Fruit fly (Drosophila melanogaster) whole organism, embryonic: Measurements from ENCODE around the gene CG45099.

Experiments
- Aef1 ChIP-seq: fragments of 200-800 bp; sonication (Bioruptor generic); IDR thresholded peaks from 3 replicates; pipeline ENCODE4 v1.3.6; 2022; ENCODE audit warnings: missing biosample characterization, missing genetic modification characterization
- Antp ChIP-seq: fragments of 200-800 bp; sonication (Bioruptor generic); optimal IDR thresholded peaks from 3 replicates; lab custom pipeline; 2016; ENCODE audit warnings: missing biosample characterization, missing genetic modification characterization
- B-H2 ChIP-seq: fragments of 200-800 bp; sonication (Bioruptor generic); optimal IDR thresholded peaks from 2 replicates; lab custom pipeline; 2018; ENCODE audit warnings: missing biosample characterization, mild to moderate bottlenecking, missing genetic modification characterization
- BEAF-32 ChIP-seq: fragments of 200-800 bp; sonication (Bioruptor generic); optimal IDR thresholded peaks from 3 replicates; lab custom pipeline; 2017; ENCODE audit warnings: missing biosample characterization, missing genetic modification characterization, mild to moderate bottlenecking, moderate library complexity, missing genetic modification reagents
- CG10147 ChIP-seq: fragments of 200-800 bp; sonication (Bioruptor generic); optimal IDR thresholded peaks from 2 replicates; lab custom pipeline; 2019; ENCODE audit warnings: missing biosample characterization, mild to moderate bottlenecking, missing genetic modification characterization, moderate library complexity
- CG1024 ChIP-seq: fragments of 200-800 bp; sonication (Bioruptor generic); IDR thresholded peaks from 2 replicates; pipeline ENCODE4 v1.3.6; 2022; ENCODE audit warnings: missing biosample characterization, missing genetic modification characterization
- CG10431 ChIP-seq: fragments of 200-800 bp; sonication (Bioruptor generic); optimal IDR thresholded peaks from 3 replicates; lab custom pipeline; 2018; ENCODE audit warnings: missing biosample characterization, mild to moderate bottlenecking, missing genetic modification characterization
- CG10979 ChIP-seq: fragments of 200-800 bp; sonication (Bioruptor generic); optimal IDR thresholded peaks from 2 replicates; lab custom pipeline; 2018; ENCODE audit warnings: missing biosample characterization, mild to moderate bottlenecking, missing genetic modification characterization, moderate library complexity
- CG11093 ChIP-seq: fragments of 200-800 bp; sonication (Bioruptor generic); IDR thresholded peaks from 3 replicates; pipeline ENCODE4 v1.3.6; 2022; ENCODE audit warnings: missing biosample characterization, missing genetic modification characterization
- CG12769 ChIP-seq: fragments of 200-800 bp; sonication (Bioruptor generic); optimal IDR thresholded peaks from 2 replicates; lab custom pipeline; 2019; ENCODE audit warnings: missing biosample characterization, mild to moderate bottlenecking, missing genetic modification characterization, moderate library complexity
- CG13287 ChIP-seq: fragments of 200-800 bp; sonication (Bioruptor generic); IDR thresholded peaks from 2 replicates; pipeline ENCODE4 v1.3.6; 2022; ENCODE audit warnings: missing biosample characterization, missing genetic modification characterization; ENCODE audit not compliant: partially characterized antibody
- CG15514 ChIP-seq: fragments of 200-800 bp; sonication (Bioruptor generic); optimal IDR thresholded peaks from 3 replicates; lab custom pipeline; 2017; ENCODE audit warnings: missing biosample characterization, missing genetic modification characterization, mild to moderate bottlenecking, moderate library complexity, missing genetic modification reagents
- CG17328 ChIP-seq: fragments of 200-800 bp; sonication (Bioruptor generic); IDR thresholded peaks from 2 replicates; pipeline ENCODE4 v1.3.6; 2022; ENCODE audit warnings: missing biosample characterization, missing genetic modification characterization
- CG17612 ChIP-seq: fragments of 200-800 bp; sonication (Bioruptor generic); IDR thresholded peaks from 2 replicates; pipeline ENCODE4 v1.3.6; 2022; ENCODE audit warnings: missing biosample characterization, missing genetic modification characterization
- CG17802 ChIP-seq: fragments of 200-800 bp; sonication (Bioruptor generic); optimal IDR thresholded peaks from 2 replicates; lab custom pipeline; 2018; ENCODE audit warnings: missing biosample characterization, mild to moderate bottlenecking, missing genetic modification characterization, moderate library complexity
- CG2712 ChIP-seq: fragments of 200-800 bp; optimal IDR thresholded peaks from 3 replicates; lab custom pipeline; 2019; ENCODE audit warnings: missing biosample characterization, mild to moderate bottlenecking, missing genetic modification characterization, moderate library complexity
- CG2875 ChIP-seq: fragments of 200-800 bp; sonication (Bioruptor generic); optimal IDR thresholded peaks from 2 replicates; lab custom pipeline; 2017; ENCODE audit warnings: missing biosample characterization, mild to moderate bottlenecking, missing genetic modification characterization, missing genetic modification reagents
- CG30403 ChIP-seq: fragments of 200-800 bp; sonication (Bioruptor generic); optimal IDR thresholded peaks from 3 replicates; lab custom pipeline; 2016; ENCODE audit warnings: missing biosample characterization, missing genetic modification characterization
- CG31441 ChIP-seq: fragments of 200-800 bp; sonication (Bioruptor generic); IDR thresholded peaks from 2 replicates; pipeline ENCODE4 v1.3.6; 2022; ENCODE audit warnings: missing biosample characterization, missing genetic modification characterization
- CG32767 ChIP-seq: fragments of 200-800 bp; sonication (Bioruptor generic); IDR thresholded peaks from 2 replicates; pipeline ENCODE4 v1.3.6; 2022; ENCODE audit warnings: missing biosample characterization, missing genetic modification characterization
- CG34224 ChIP-seq: fragments of 200-800 bp; sonication (Bioruptor generic); IDR thresholded peaks from 3 replicates; pipeline ENCODE4 v1.3.6; 2022; ENCODE audit warnings: missing biosample characterization, missing genetic modification characterization; ENCODE audit not compliant: partially characterized antibody
- CG6654 ChIP-seq: fragments of 200-800 bp; sonication (Bioruptor generic); optimal IDR thresholded peaks from 2 replicates; lab custom pipeline; 2017; ENCODE audit warnings: missing biosample characterization, mild to moderate bottlenecking, missing genetic modification characterization
- Dbx ChIP-seq: fragments of 200-800 bp; sonication (Bioruptor generic); IDR thresholded peaks from 3 replicates; pipeline ENCODE4 v1.3.6; 2022; ENCODE audit warnings: missing biosample characterization, missing genetic modification characterization
- Hmr ChIP-seq: fragments of 200-800 bp; sonication (Bioruptor generic); optimal IDR thresholded peaks from 3 replicates; lab custom pipeline; 2017; ENCODE audit warnings: mild to moderate bottlenecking, missing biosample characterization, missing genetic modification reagents, missing genetic modification characterization
- Nf-YB ChIP-seq: fragments of 200-800 bp; sonication (Bioruptor generic); optimal IDR thresholded peaks from 3 replicates; lab custom pipeline; 2019; ENCODE audit warnings: missing biosample characterization, mild to moderate bottlenecking, missing genetic modification characterization, moderate library complexity
- Oli ChIP-seq: fragments of 200-800 bp; sonication (Bioruptor generic); optimal IDR thresholded peaks from 2 replicates; lab custom pipeline; 2018; ENCODE audit warnings: missing biosample characterization, mild to moderate bottlenecking, missing genetic modification characterization, moderate library complexity
- Rfx ChIP-seq: fragments of 200-800 bp; sonication (Bioruptor generic); IDR thresholded peaks from 2 replicates; pipeline ENCODE4 v1.3.6; 2022; ENCODE audit warnings: missing biosample characterization, missing genetic modification characterization
- Taf1 ChIP-seq: fragments of 200-800 bp; sonication (Bioruptor generic); IDR thresholded peaks from 2 replicates; pipeline ENCODE4 v1.3.6; 2022; ENCODE audit warnings: missing biosample characterization, missing genetic modification characterization
- Xrp1 ChIP-seq: fragments of 200-800 bp; sonication (Bioruptor generic); IDR thresholded peaks from 2 replicates; pipeline ENCODE4 v1.3.6; 2022; ENCODE audit warnings: missing biosample characterization, missing genetic modification characterization
- YL-1 ChIP-seq: fragments of 200-800 bp; sonication (Bioruptor generic); optimal IDR thresholded peaks from 3 replicates; lab custom pipeline; 2017; ENCODE audit warnings: missing biosample characterization, mild to moderate bottlenecking, missing genetic modification characterization
- ab ChIP-seq: fragments of 200-800 bp; sonication (Bioruptor generic); optimal IDR thresholded peaks from 2 replicates; lab custom pipeline; 2016; ENCODE audit warnings: missing biosample characterization, missing genetic modification characterization
- chinmo ChIP-seq: fragments of 200-800 bp; sonication (Bioruptor generic); IDR thresholded peaks from 4 replicates; pipeline ENCODE4 v1.3.6; 2022; ENCODE audit warnings: missing biosample characterization, missing genetic modification characterization; ENCODE audit not compliant: partially characterized antibody
- dysf ChIP-seq: fragments of 200-800 bp; sonication (Bioruptor generic); IDR thresholded peaks from 3 replicates; pipeline ENCODE4 v1.3.6; 2022; ENCODE audit warnings: missing biosample characterization, missing genetic modification characterization
- ems ChIP-seq: fragments of 200-800 bp; sonication (Bioruptor generic); optimal IDR thresholded peaks from 3 replicates; lab custom pipeline; 2016; ENCODE audit warnings: missing biosample characterization, missing genetic modification characterization
- esg ChIP-seq: fragments of 200-800 bp; sonication (Bioruptor generic); conservative IDR thresholded peaks from 2 replicates; pipeline ENCODE4 v1.3.6; 2022; ENCODE audit warnings: missing biosample characterization, missing genetic modification characterization
- eve ChIP-seq, 2 experiments: fragments of >200 bp; optimal IDR thresholded peaks; 2 replicates each; lab custom pipeline; 2017; ENCODE audit warnings: missing biosample characterization in 2 of 2, missing genetic modification characterization in 2 of 2
- hb ChIP-seq: fragments of 200-800 bp; sonication (Bioruptor generic); IDR thresholded peaks from 3 replicates; pipeline ENCODE4 v1.3.6; 2022; ENCODE audit warnings: missing biosample characterization, missing genetic modification characterization; ENCODE audit not compliant: partially characterized antibody
- insv ChIP-seq, 2 experiments: fragments of 200-800 bp; sonication (Bioruptor generic); optimal IDR thresholded peaks; 3 replicates each; lab custom pipeline; 2016 to 2018; ENCODE audit warnings: missing biosample characterization in 2 of 2, missing genetic modification characterization in 2 of 2
- kay ChIP-seq: fragments of 200-800 bp; sonication (Bioruptor generic); optimal IDR thresholded peaks from 2 replicates; lab custom pipeline; 2016; ENCODE audit warnings: missing biosample characterization, missing genetic modification characterization
- lilli ChIP-seq: fragments of 200-800 bp; sonication (Bioruptor generic); optimal IDR thresholded peaks from 3 replicates; lab custom pipeline; 2016; ENCODE audit warnings: missing biosample characterization, missing genetic modification characterization
- nau ChIP-seq: fragments of 200-800 bp; sonication (Bioruptor generic); optimal IDR thresholded peaks from 3 replicates; lab custom pipeline; 2017; ENCODE audit warnings: missing biosample characterization, mild to moderate bottlenecking, missing genetic modification characterization, missing genetic modification reagents
- peb ChIP-seq: fragments of 200-800 bp; sonication (Bioruptor generic); IDR thresholded peaks from 2 replicates; pipeline ENCODE4 v1.3.6; 2022; ENCODE audit warnings: missing biosample characterization, missing genetic modification characterization
- scrt ChIP-seq: fragments of 200-800 bp; sonication (Bioruptor generic); optimal IDR thresholded peaks from 2 replicates; lab custom pipeline; 2018; ENCODE audit warnings: missing biosample characterization, mild to moderate bottlenecking, missing genetic modification characterization, moderate library complexity
- sim ChIP-seq: fragments of 200-800 bp; sonication (Bioruptor generic); IDR thresholded peaks from 2 replicates; pipeline ENCODE4 v1.3.6; 2022; ENCODE audit warnings: missing biosample characterization, missing genetic modification characterization
- sima ChIP-seq: fragments of 200-800 bp; sonication (Bioruptor generic); optimal IDR thresholded peaks from 2 replicates; lab custom pipeline; 2016; ENCODE audit warnings: missing biosample characterization, missing genetic modification characterization
- stc ChIP-seq: fragments of 200-800 bp; sonication (Bioruptor generic); IDR thresholded peaks from 2 replicates; pipeline ENCODE4 v1.3.6; 2022; ENCODE audit warnings: missing biosample characterization, missing genetic modification characterization
- tna ChIP-seq: fragments of 200-800 bp; sonication (Bioruptor generic); IDR thresholded peaks from 2 replicates; pipeline ENCODE4 v1.3.6; 2022; ENCODE audit warnings: missing biosample characterization, missing genetic modification characterization; ENCODE audit not compliant: partially characterized antibody
- tup ChIP-seq: fragments of 200-800 bp; sonication (Bioruptor generic); optimal IDR thresholded peaks from 2 replicates; lab custom pipeline; 2016; ENCODE audit warnings: missing biosample characterization, mild to moderate bottlenecking, missing genetic modification characterization, moderate library complexity

Gene CG45099

DNA sequence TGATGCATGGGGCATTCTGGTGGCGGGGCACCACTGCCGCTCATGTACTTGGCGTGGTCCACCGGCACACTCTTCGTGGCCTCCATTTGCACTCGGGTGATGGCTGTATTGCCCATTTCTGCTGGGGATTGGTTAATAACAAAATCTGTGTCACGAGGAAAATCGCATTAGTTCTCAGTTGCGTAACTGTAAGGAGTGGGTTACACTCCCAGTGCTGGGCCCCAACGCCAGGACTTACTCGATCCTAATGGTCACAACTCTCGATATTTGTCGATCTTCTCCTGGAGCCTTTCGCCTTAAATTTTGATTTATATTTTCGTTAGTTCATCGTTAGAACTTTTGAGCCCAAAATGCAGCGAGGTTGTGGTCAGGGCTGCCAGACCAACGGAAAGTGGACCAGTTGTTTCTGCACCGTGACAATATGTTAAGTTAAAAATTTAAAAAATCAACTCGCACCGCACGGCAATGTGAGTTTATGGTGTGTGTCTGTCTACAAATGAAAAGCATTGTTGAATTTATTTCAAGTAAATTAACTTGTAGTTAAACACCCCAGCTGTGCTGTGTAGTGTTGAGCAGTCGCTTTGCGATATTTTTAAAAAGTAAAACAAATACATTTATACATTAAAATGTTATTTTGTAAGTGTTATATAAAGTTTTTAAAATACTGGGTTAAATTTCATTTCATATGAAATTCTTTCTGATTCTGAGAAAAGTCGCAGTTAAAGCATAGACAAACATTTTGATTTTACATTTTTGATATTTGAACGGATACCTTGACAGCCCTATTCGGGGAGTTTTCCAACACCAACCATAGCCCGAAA is 7.0 kb downstream of the CG45099 start, which contains the start of the genes Cchl and ND-42 (continued):
- TF ChIP-seq CG10431 (GFP tag; lab: Kevin White, UChicago) (no peak), sima (GFP tag; lab: Kevin White, UChicago) (no peak), CG13287 (GFP tag; lab: Robert Waterston, UW) (peak; percentile 70), CG10147 (GFP tag; lab: Kevin White, UChicago) (peak; percentile 64), CG12769 (tag; lab: Kevin White, UChicago) (no peak), Hmr (GFP tag; lab: Kevin White, UChicago) (no peak), tna (GFP tag; lab: Robert Waterston, UW) (no peak), YL-1 (GFP tag; lab: Kevin White, UChicago) (peak; percentile 88), CG30403 (GFP tag; lab: Kevin White, UChicago) (peak; percentile 91), tup (GFP tag; lab: Kevin White, UChicago) (peak; percentile 56), Xrp1 (GFP tag; lab: Robert Waterston, UW) (peak; percentile 76), nau (no peak), CG17612 (GFP tag; lab: Robert Waterston, UW) (no peak), B-H2 (GFP tag; lab: Kevin White, UChicago) (peak; percentile 88), Antp (GFP tag; lab: Kevin White, UChicago) (peak; percentile 72), ems (GFP tag; lab: Kevin White, UChicago) (peak; percentile 70), Nf-YB (GFP tag; lab: Kevin White, UChicago) (peak; percentile 51), Rfx (GFP tag; lab: Robert Waterston, UW) (peak; percentile 79), CG11093 (peak; percentile 8; the same call in 1 of the 3 replicates), eve (GFP tag; optimal IDR thresholded peaks at IDR 0.05; lab: Kevin White, UChicago) (no peak), CG6654 (no peak), insv (GFP tag; optimal IDR thresholded peaks at IDR 0.05; lab: Kevin White, UChicago) (peak in 1 of 2 experiments; percentile 56), CG17328 (peak; percentile 69), kay (GFP tag; lab: Kevin White, UChicago) (peak; percentile 59), CG10979 (tag; lab: Kevin White, UChicago) (peak; percentile 70), CG31441 (GFP tag; lab: Robert Waterston, UW) (no peak; the same call in 1 of the 2 replicates), sim (GFP tag; lab: Robert Waterston, UW) (no peak), CG34224 (GFP tag; lab: Robert Waterston, UW) (peak; percentile 59; the same call in 2 of the 3 replicates), stc (GFP tag; lab: Robert Waterston, UW) (peak; percentile 28; the same call in 1 of the 2 replicates), Dbx (GFP tag; lab: Robert Waterston, UW) (peak; percentile 76), peb (GFP tag; lab: Robert Waterston, UW) (0 out of 2 replicates have a peak, but pooled peaks have one; percentile 12), CG2712 (peak; percentile 85), dysf (GFP tag; lab: Robert Waterston, UW) (peak; percentile 74; the same call in 2 of the 3 replicates), CG17802 (tag; lab: Kevin White, UChicago) (peak; percentile 14), lilli (GFP tag; lab: Kevin White, UChicago) (peak; percentile 86), hb (GFP tag; lab: Robert Waterston, UW) (no peak), ab (peak; percentile 2), CG2875 (GFP tag; lab: Kevin White, UChicago) (peak; percentile 11), Aef1 (GFP tag; lab: Robert Waterston, UW) (peak; percentile 73; the same call in 2 of the 3 replicates), CG32767 (GFP tag; lab: Robert Waterston, UW) (peak; percentile 74), chinmo (GFP tag; lab: Robert Waterston, UW) (0 out of 4 replicates have a peak, but pooled peaks have one; percentile 32), BEAF-32 (GFP tag; lab: Kevin White, UChicago) (peak; percentile 80), Oli (peak; percentile 76), esg (peak; percentile 58), Taf1 (no peak; the same call in 1 of the 2 replicates), CG15514 (GFP tag; lab: Kevin White, UChicago) (peak; percentile 68), scrt (no peak), CG1024 (no peak)
